Fruit fly (Drosophila melanogaster) whole organism, embryonic: ENCODE measurements around the gene MESK4.

ENCODE experiments used
- CG12744 ChIP-seq: fragments of 200-800 bp; sonication (Bioruptor generic); optimal IDR thresholded peaks from 2 replicates; lab custom pipeline; 2016; ENCODE audit warnings: missing biosample characterization, missing genetic modification characterization
- HHEX ChIP-seq: fragments of 200-800 bp; sonication (Bioruptor generic); optimal IDR thresholded peaks from 3 replicates; lab custom pipeline; 2017; ENCODE audit warnings: missing biosample characterization, mild to moderate bottlenecking, missing genetic modification characterization, missing genetic modification reagents
- esg ChIP-seq: fragments of 200-800 bp; sonication (Bioruptor generic); conservative IDR thresholded peaks from 2 replicates; pipeline ENCODE4 v1.3.6; 2022; ENCODE audit warnings: missing biosample characterization, missing genetic modification characterization
- fd64A ChIP-seq: fragments of 200-800 bp; sonication (Bioruptor generic); optimal IDR thresholded peaks from 3 replicates; lab custom pipeline; 2018; ENCODE audit warnings: missing biosample characterization, mild to moderate bottlenecking, missing genetic modification characterization

DNA sequence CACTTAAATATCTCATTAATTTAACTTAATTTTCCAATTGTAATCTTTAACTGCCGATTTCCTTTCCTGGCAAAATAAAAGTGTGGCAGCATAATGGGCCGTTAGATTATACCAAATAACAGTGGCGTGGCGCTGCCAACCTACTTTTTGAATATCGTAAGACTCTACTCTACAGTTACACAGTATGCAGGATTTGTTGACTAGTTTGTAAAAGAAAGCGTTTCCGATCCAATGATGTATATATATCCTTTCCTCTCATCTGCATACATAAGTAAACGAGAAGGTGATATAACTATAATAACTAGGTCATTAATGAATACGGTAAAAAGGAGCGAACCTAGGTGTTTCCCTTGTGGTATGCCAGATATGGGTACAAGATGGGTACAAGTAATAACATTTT, 3.2 kb downstream of the MESK4 start, which contains the start of gene EMC2B:
- TF ChIP-seq esg (GFP tag; lab: Robert Waterston, UW) (no peak), HHEX (GFP tag; lab: Kevin White, UChicago) (no peak), CG12744 (no peak), fd64A (GFP tag; lab: Kevin White, UChicago) (no peak)
